Worm (Caenorhabditis elegans): ENCODE data around the gene C03B8.3.
A peak's percentile ranks its signal among the peaks of the same experiment; 100 is the strongest.

The C03B8.3 gene

ce11 chrIII:7728494-7728893 is 16.4 kb downstream of the C03B8.3 start (continued):
- no peak for TF ChIP-seq nhr-77 (tag; optimal IDR thresholded peaks at IDR 0.05)
- no peak for TF ChIP-seq elt-1 (tag; optimal IDR thresholded peaks at IDR 0.05)
- no peak for TF ChIP-seq lin-39 (tag; optimal IDR thresholded peaks at IDR 0.05)
- peak; percentile 59 for TF ChIP-seq sma-9 (GFP tag; optimal IDR thresholded peaks at IDR 0.05)
- TF ChIP-seq sma-9 (tag; optimal IDR thresholded peaks at IDR 0.05) = no peak
- TF ChIP-seq nhr-25 (tag; optimal IDR thresholded peaks at IDR 0.05) = peak; percentile 45

- no peak for TF ChIP-seq mab-5 (tag; optimal IDR thresholded peaks at IDR 0.05)
- no peak for TF ChIP-seq skn-1 (tag; optimal IDR thresholded peaks at IDR 0.05)
- no peak for TF ChIP-seq F13H6.1 (tag; optimal IDR thresholded peaks at IDR 0.05)
- TF ChIP-seq snpc-4 (tag; optimal IDR thresholded peaks at IDR 0.05) = no peak
- no peak for TF ChIP-seq fos-1 (tag; optimal IDR thresholded peaks at IDR 0.05)
- no peak for TF ChIP-seq nhr-77 (tag; optimal IDR thresholded peaks at IDR 0.05)
- TF ChIP-seq sma-9 (GFP tag; optimal IDR thresholded peaks at IDR 0.05) = no peak
- TF ChIP-seq sma-9 (tag; optimal IDR thresholded peaks at IDR 0.05) = no peak
- TF ChIP-seq sma-3 (GFP tag; optimal IDR thresholded peaks at IDR 0.05) = no peak
- no peak for TF ChIP-seq nhr-21 (tag; optimal IDR thresholded peaks at IDR 0.05)
- no peak for TF ChIP-seq lsy-2 (tag; optimal IDR thresholded peaks at IDR 0.05)
- TF ChIP-seq alr-1 (tag; optimal IDR thresholded peaks at IDR 0.05) = no peak
- TF ChIP-seq ztf-4 (tag; optimal IDR thresholded peaks at IDR 0.05) = no peak
- no peak for TF ChIP-seq peb-1 (tag; optimal IDR thresholded peaks at IDR 0.05)
Observed at ce11 chrIII:7729062-7729461, 17.0 kb downstream of the C03B8.3 start.

- TF ChIP-seq elt-1 (tag; optimal IDR thresholded peaks at IDR 0.05) (no peak), ztf-11 (tag; optimal IDR thresholded peaks at IDR 0.05) (no peak), blmp-1 (tag; optimal IDR thresholded peaks at IDR 0.05; ENCODE audit: insufficient read depth) (no peak), mdl-1 (tag; optimal IDR thresholded peaks at IDR 0.05) (peak; percentile 43 to 46), lsy-2 (tag; optimal IDR thresholded peaks at IDR 0.05) (peak; percentile 49 to 77), nhr-12 (tag; optimal IDR thresholded peaks at IDR 0.05) (no peak), lin-13 (GFP tag; optimal IDR thresholded peaks at IDR 0.05) (peak; percentile 67), nhr-23 (tag; optimal IDR thresholded peaks at IDR 0.05) (no peak), nhr-6 (tag; optimal IDR thresholded peaks at IDR 0.05) (peak; percentile 41), unc-39 (tag; optimal IDR thresholded peaks at IDR 0.05) (no peak), mab-5 (tag; optimal IDR thresholded peaks at IDR 0.05) (no peak), crh-2 (tag; optimal IDR thresholded peaks at IDR 0.05) (peak; percentile 70), unc-62 (GFP tag; optimal IDR thresholded peaks at IDR 0.05) (no peak), alr-1 (tag; optimal IDR thresholded peaks at IDR 0.05) (no peak), fos-1 (tag; optimal IDR thresholded peaks at IDR 0.05) (peak; percentile 59), nhr-25 (tag; optimal IDR thresholded peaks at IDR 0.05) (peak; percentile 30), C34F6.9 (tag; optimal IDR thresholded peaks at IDR 0.05) (peak; percentile 73), sem-4 (tag; optimal IDR thresholded peaks at IDR 0.05) (peak; percentile 72), elt-3 (tag; optimal IDR thresholded peaks at IDR 0.05) (no peak), egl-27 (tag; optimal IDR thresholded peaks at IDR 0.05) (peak; percentile 75), lin-11 (tag; optimal IDR thresholded peaks at IDR 0.05) (peak; percentile 13), zag-1 (tag; optimal IDR thresholded peaks at IDR 0.05) (peak; percentile 42), ztf-4 (tag; optimal IDR thresholded peaks at IDR 0.05) (peak; percentile 82), sma-3 (GFP tag; optimal IDR thresholded peaks at IDR 0.05) (peak; percentile 42), nhr-77 (tag; optimal IDR thresholded peaks at IDR 0.05) (no peak), F13H6.1 (tag; optimal IDR thresholded peaks at IDR 0.05) (peak; percentile 95), ceh-16 (tag; optimal IDR thresholded peaks at IDR 0.05) (no peak), nhr-10 (tag; optimal IDR thresholded peaks at IDR 0.05) (no peak), unc-55 (GFP tag; optimal IDR thresholded peaks at IDR 0.05) (peak; percentile 67), ama-1 (optimal IDR thresholded peaks at IDR 0.05) (peak; percentile 68), nhr-237 (tag; optimal IDR thresholded peaks at IDR 0.05) (no peak), sma-9 (GFP tag; optimal IDR thresholded peaks at IDR 0.05) (peak; percentile 8), sma-9 (tag; optimal IDR thresholded peaks at IDR 0.05) (no peak), nhr-11 (tag; optimal IDR thresholded peaks at IDR 0.05) (peak; percentile 41), gmeb-1 (tag; optimal IDR thresholded peaks at IDR 0.05) (peak; percentile 0), ceh-82 (tag; optimal IDR thresholded peaks at IDR 0.05) (no peak), dmd-4 (tag; optimal IDR thresholded peaks at IDR 0.05) (no peak), R02D3.7 (tag; optimal IDR thresholded peaks at IDR 0.05) (no peak), peb-1 (tag; optimal IDR thresholded peaks at IDR 0.05) (no peak), mbf-1 (tag; optimal IDR thresholded peaks at IDR 0.05) (no peak), nhr-129 (tag; optimal IDR thresholded peaks at IDR 0.05) (peak; percentile 86), ZK546.5 (tag; optimal IDR thresholded peaks at IDR 0.05) (peak; percentile 11), nhr-21 (tag; optimal IDR thresholded peaks at IDR 0.05) (no peak), Y55F3AM.14 (GFP tag; optimal IDR thresholded peaks at IDR 0.05) (peak; percentile 17), skn-1 (tag; optimal IDR thresholded peaks at IDR 0.05) (peak; percentile 21), snpc-4 (tag; optimal IDR thresholded peaks at IDR 0.05) (peak; percentile 19), ztf-1 (GFP tag; conservative IDR thresholded peaks at IDR 0.05) (no peak), lin-39 (tag; optimal IDR thresholded peaks at IDR 0.05) (no peak)
Observed at ce11 chrIII:7729534-7730061, 17.5 kb downstream of the C03B8.3 start, which contains the start of gene ZK112.4. Gene ZK112.4, minus strand, starts transcription at chrIII:7730011.
